Worm (Caenorhabditis elegans) whole organism, young adult: ENCODE data around the gene oac-14.

ENCODE experiments used
- C06A6.2 ChIP-seq: fragments of 200-800 bp; sonication (Bioruptor generic); conservative IDR thresholded peaks from 2 replicates; pipeline ENCODE4 v1.3.6; 2022; ENCODE audit warnings: missing genetic modification characterization, missing compliant biosample characterization
- F10E7.11 ChIP-seq: sonication (generic microtip); optimal IDR thresholded peaks from 2 replicates; lab custom pipeline; 2017; ENCODE audit warnings: mild to moderate bottlenecking, missing genetic modification characterization, moderate library complexity, missing compliant biosample characterization
- F33H1.4 ChIP-seq: fragments of 200-800 bp; sonication (Bioruptor generic); IDR thresholded peaks from 2 replicates; pipeline ENCODE4 v1.3.6; 2022; ENCODE audit warnings: missing genetic modification reagents, missing genetic modification characterization, missing compliant biosample characterization
- F57C9.4 ChIP-seq: sonication (generic microtip); optimal IDR thresholded peaks from 2 replicates; lab custom pipeline; 2017; ENCODE audit warnings: mild to moderate bottlenecking, missing genetic modification characterization, missing compliant biosample characterization
- K12H6.12 ChIP-seq: fragments of 200-800 bp; sonication (Bioruptor generic); optimal IDR thresholded peaks from 2 replicates; lab custom pipeline; 2018; ENCODE audit warnings: mild to moderate bottlenecking, missing genetic modification characterization, missing compliant biosample characterization
- T07F8.4 ChIP-seq: sonication (generic microtip); optimal IDR thresholded peaks from 2 replicates; lab custom pipeline; 2016; ENCODE audit warnings: mild to moderate bottlenecking, missing genetic modification characterization, moderate library complexity, missing compliant biosample characterization
- Y53G8AR.9 ChIP-seq: fragments of 200-800 bp; sonication (Bioruptor generic); conservative IDR thresholded peaks from 2 replicates; pipeline ENCODE4 v1.3.6; 2022; ENCODE audit warnings: missing genetic modification reagents, missing genetic modification characterization, missing compliant biosample characterization
- Y56A3A.18 ChIP-seq: fragments of 200-800 bp; sonication (Bioruptor generic); IDR thresholded peaks from 2 replicates; pipeline ENCODE4 v1.3.6; 2022; ENCODE audit warnings: missing genetic modification reagents, missing genetic modification characterization, missing compliant biosample characterization
- Y67H2A.10 ChIP-seq: fragments of 200-800 bp; sonication (Bioruptor generic); conservative IDR thresholded peaks from 2 replicates; pipeline ENCODE4 v1.3.6; 2022; ENCODE audit warnings: missing genetic modification reagents, missing genetic modification characterization, missing compliant biosample characterization
- akir-1 ChIP-seq: fragments of 200-800 bp; sonication (Bioruptor generic); optimal IDR thresholded peaks from 2 replicates; lab custom pipeline; 2018; ENCODE audit warnings: mild to moderate bottlenecking, missing genetic modification characterization, moderate library complexity, missing compliant biosample characterization
- aptf-3 ChIP-seq: fragments of 200-800 bp; sonication (Bioruptor generic); IDR thresholded peaks from 2 replicates; pipeline ENCODE4 v1.3.6; 2022; ENCODE audit warnings: missing genetic modification characterization, missing compliant biosample characterization
- ceh-91 ChIP-seq: fragments of 200-800 bp; sonication (Bioruptor generic); IDR thresholded peaks from 2 replicates; pipeline ENCODE4 v1.3.6; 2022; ENCODE audit warnings: missing genetic modification reagents, missing genetic modification characterization, missing compliant biosample characterization
- dpff-1 ChIP-seq: sonication (generic microtip); optimal IDR thresholded peaks from 2 replicates; lab custom pipeline; 2017; ENCODE audit warnings: mild to moderate bottlenecking, missing genetic modification characterization, missing compliant biosample characterization
- efl-1 ChIP-seq: fragments of 150-350 bp; optimal IDR thresholded peaks from 2 replicates; lab custom pipeline; 2014; ENCODE audit warnings: missing biosample characterization, missing genetic modification reagents, missing genetic modification characterization
- egl-18 ChIP-seq: fragments of 200-800 bp; sonication (Bioruptor generic); IDR thresholded peaks from 2 replicates; pipeline ENCODE4 v1.3.6; 2022; ENCODE audit warnings: missing genetic modification reagents, missing genetic modification characterization, missing compliant biosample characterization
- fkh-3 ChIP-seq: sonication (generic microtip); optimal IDR thresholded peaks from 2 replicates; lab custom pipeline; 2016; ENCODE audit warnings: mild to moderate bottlenecking, missing genetic modification characterization, missing compliant biosample characterization
- hmg-20 ChIP-seq: fragments of 200-800 bp; sonication (Bioruptor generic); IDR thresholded peaks from 2 replicates; pipeline ENCODE4 v1.3.6; 2022; ENCODE audit warnings: missing genetic modification reagents, missing genetic modification characterization, missing compliant biosample characterization
- lag-1 ChIP-seq: fragments of 200-800 bp; sonication (Bioruptor generic); IDR thresholded peaks from 2 replicates; pipeline ENCODE4 v1.3.6; 2022; ENCODE audit warnings: missing genetic modification reagents, missing genetic modification characterization, missing compliant biosample characterization
- let-607 ChIP-seq, 2 experiments: fragments of 200-800 bp in 1 of 2; sonication (Bioruptor generic) in 1 of 2; sonication (generic microtip) in 1 of 2; optimal IDR thresholded peaks; 2 replicates each; lab custom pipeline; 2016 to 2018; ENCODE audit warnings: mild to moderate bottlenecking in 2 of 2, missing compliant biosample characterization in 2 of 2, missing genetic modification characterization in 2 of 2, moderate library complexity in 2 of 2, missing genotype in 1 of 2
- lin-54 ChIP-seq: fragments of 200-800 bp; sonication (Bioruptor generic); optimal IDR thresholded peaks from 2 replicates; lab custom pipeline; 2018; ENCODE audit warnings: mild to moderate bottlenecking, missing genetic modification characterization, missing compliant biosample characterization
- madf-3 ChIP-seq: fragments of 200-800 bp; sonication (Bioruptor generic); IDR thresholded peaks from 2 replicates; pipeline ENCODE4 v1.3.6; 2022; ENCODE audit warnings: missing genetic modification reagents, missing genetic modification characterization, missing compliant biosample characterization
- mxl-1 ChIP-seq: sonication (generic microtip); optimal IDR thresholded peaks from 2 replicates; lab custom pipeline; 2016; ENCODE audit warnings: missing genetic modification characterization, missing compliant biosample characterization
- nfya-1 ChIP-seq: sonication (generic microtip); optimal IDR thresholded peaks from 2 replicates; lab custom pipeline; 2017; ENCODE audit warnings: antibody characterized with exemption, missing compliant biosample characterization, missing genetic modification characterization, borderline replicate concordance; ENCODE audit not compliant: insufficient read depth
- nfya-2 ChIP-seq: fragments of 200-800 bp; sonication (Bioruptor generic); IDR thresholded peaks from 2 replicates; pipeline ENCODE4 v1.3.6; 2022; ENCODE audit warnings: missing genetic modification reagents, missing genetic modification characterization, missing compliant biosample characterization
- nhr-179 ChIP-seq: sonication (generic microtip); optimal IDR thresholded peaks from 2 replicates; lab custom pipeline; 2016; ENCODE audit warnings: mild to moderate bottlenecking, missing genetic modification characterization, missing compliant biosample characterization
- nhr-90 ChIP-seq: sonication (generic microtip); optimal IDR thresholded peaks from 2 replicates; lab custom pipeline; 2016; ENCODE audit warnings: missing genotype, mild to moderate bottlenecking, missing genetic modification characterization, missing compliant biosample characterization
- pha-4 ChIP-seq: fragments of 150-350 bp; sonication (generic microtip); optimal IDR thresholded peaks from 2 replicates; lab custom pipeline; 2014; ENCODE audit warnings: missing biosample characterization, missing genetic modification reagents, missing genetic modification characterization
- rcor-1 ChIP-seq: fragments of 200-800 bp; sonication (Bioruptor generic); IDR thresholded peaks from 2 replicates; pipeline ENCODE4 v1.3.6; 2022; ENCODE audit warnings: missing genetic modification reagents, missing genetic modification characterization, missing compliant biosample characterization
- snpc-1.1 ChIP-seq: sonication (generic microtip); optimal IDR thresholded peaks from 2 replicates; lab custom pipeline; 2017; ENCODE audit warnings: missing genetic modification characterization, mild to moderate bottlenecking, missing compliant biosample characterization, antibody characterized with exemption, moderate library complexity, missing genotype, missing genetic modification reagents; ENCODE audit not compliant: insufficient read depth
- snpc-3.4 ChIP-seq: sonication (generic microtip); optimal IDR thresholded peaks from 2 replicates; lab custom pipeline; 2017; ENCODE audit warnings: missing genetic modification characterization, mild to moderate bottlenecking, missing compliant biosample characterization, antibody characterized with exemption, moderate library complexity, missing genotype, missing genetic modification reagents
- ztf-22 ChIP-seq: fragments of 200-800 bp; sonication (Bioruptor generic); optimal IDR thresholded peaks from 2 replicates; lab custom pipeline; 2018; ENCODE audit warnings: mild to moderate bottlenecking, missing genetic modification characterization, moderate library complexity, missing compliant biosample characterization
- ztf-26 ChIP-seq: sonication (generic microtip); optimal IDR thresholded peaks from 2 replicates; lab custom pipeline; 2017; ENCODE audit warnings: missing genetic modification characterization, missing compliant biosample characterization

Gene oac-14

DNA sequence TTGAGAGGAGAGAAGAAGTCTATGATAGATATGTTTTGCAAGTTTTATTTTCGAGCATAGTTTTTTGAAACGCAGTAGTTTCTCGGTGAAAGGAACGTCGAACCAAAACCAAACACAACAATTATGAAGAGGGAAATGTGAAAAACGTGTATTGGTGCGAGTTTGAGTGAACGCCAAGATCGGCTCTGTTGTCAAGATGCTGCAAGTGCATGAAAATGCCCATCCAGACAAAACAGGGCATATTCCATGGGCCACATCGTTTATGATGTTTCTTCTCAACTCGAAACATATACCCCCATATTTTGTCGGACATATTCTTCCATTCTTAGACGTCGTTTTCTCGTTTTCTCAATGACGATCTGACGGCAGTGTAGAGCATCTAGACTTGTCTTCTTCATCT is 18.8 kb downstream of the oac-14 start:
- TF ChIP-seq snpc-1.1 (tag; lab: Kevin White, UChicago) (no peak), pha-4 (tag; lab: Kevin White, UChicago) (no peak), Y56A3A.18 (no peak), ceh-91 (GFP tag; lab: Robert Waterston, UW) (no peak), nhr-90 (tag; lab: Kevin White, UChicago) (no peak), egl-18 (GFP tag; lab: Robert Waterston, UW) (no peak), ztf-26 (no peak), aptf-3 (GFP tag; lab: Robert Waterston, UW) (no peak), snpc-3.4 (tag; lab: Kevin White, UChicago) (no peak)

DNA sequence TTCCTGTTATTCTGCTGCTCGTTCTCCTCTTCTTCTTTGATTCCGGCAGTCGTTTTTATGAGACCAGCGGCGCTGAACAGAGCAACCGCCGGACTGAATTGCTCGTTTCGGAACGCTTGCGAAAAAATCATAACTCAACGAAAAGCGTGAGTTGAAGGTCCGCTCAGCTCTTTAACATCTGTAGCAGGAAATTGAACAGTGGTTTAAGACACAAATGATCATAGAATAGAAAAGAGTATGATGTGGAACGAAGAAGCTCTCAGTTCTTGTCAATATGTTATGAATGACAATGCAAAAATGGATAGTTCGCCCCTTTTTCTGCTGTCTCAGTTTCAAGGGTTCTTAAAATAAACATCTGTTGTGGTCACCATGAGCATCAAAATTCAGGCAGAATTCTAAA is 28.1 kb downstream of the oac-14 start:
- TF ChIP-seq fkh-3 (no peak), snpc-3.4 (tag; lab: Kevin White, UChicago) (no peak), K12H6.12 (tag; lab: Kevin White, UChicago) (no peak), C06A6.2 (GFP tag; lab: Robert Waterston, UW) (no peak), F57C9.4 (tag; lab: Kevin White, UChicago) (no peak), nfya-1 (no peak), efl-1 (GFP tag; lab: Kevin White, UChicago) (no peak), mxl-1 (no peak), F33H1.4 (GFP tag; lab: Robert Waterston, UW) (no peak), ztf-22 (GFP tag; lab: Kevin White, UChicago) (no peak), hmg-20 (GFP tag; lab: Robert Waterston, UW) (no peak), dpff-1 (tag; lab: Kevin White, UChicago) (no peak), Y67H2A.10 (GFP tag; lab: Robert Waterston, UW) (no peak), T07F8.4 (tag; lab: Kevin White, UChicago) (no peak), lin-54 (no peak), nfya-2 (GFP tag; lab: Robert Waterston, UW) (no peak)

DNA sequence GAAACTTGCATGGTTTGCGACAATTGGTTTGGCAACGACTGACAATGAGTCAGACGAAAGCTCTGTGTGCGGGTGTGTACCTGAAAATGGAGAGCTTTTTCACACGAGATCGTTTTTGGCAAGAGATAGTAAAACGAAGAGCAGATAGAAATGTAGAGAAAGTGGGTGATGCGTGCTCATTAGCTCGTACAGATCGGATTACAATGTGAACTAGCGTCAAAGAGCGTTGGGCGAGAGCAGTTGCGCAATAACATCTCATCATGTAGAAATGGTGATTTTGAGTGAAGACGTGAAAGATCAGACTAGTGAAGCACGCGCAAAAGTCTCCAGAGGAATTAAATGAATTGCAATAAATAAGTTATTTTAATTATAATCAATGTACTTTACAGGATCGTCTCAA is 46.7 kb downstream of the oac-14 start, which contains the start of gene flp-2:
TSS of gene flp-2 (minus strand) at position 101 of the 400 bp plus-strand sequence.
- no peak for TF ChIP-seq akir-1
- TF ChIP-seq lag-1 (GFP tag; lab: Robert Waterston, UW): no peak
- TF ChIP-seq let-607 (tag; optimal IDR thresholded peaks at IDR 0.05; lab: Kevin White, UChicago): no peak
- TF ChIP-seq snpc-1.1 (tag; lab: Kevin White, UChicago): no peak
- TF ChIP-seq Y53G8AR.9 (GFP tag; lab: Robert Waterston, UW): no peak
- TF ChIP-seq egl-18 (GFP tag; lab: Robert Waterston, UW): no peak
- TF ChIP-seq rcor-1 (GFP tag; lab: Robert Waterston, UW): no peak

DNA sequence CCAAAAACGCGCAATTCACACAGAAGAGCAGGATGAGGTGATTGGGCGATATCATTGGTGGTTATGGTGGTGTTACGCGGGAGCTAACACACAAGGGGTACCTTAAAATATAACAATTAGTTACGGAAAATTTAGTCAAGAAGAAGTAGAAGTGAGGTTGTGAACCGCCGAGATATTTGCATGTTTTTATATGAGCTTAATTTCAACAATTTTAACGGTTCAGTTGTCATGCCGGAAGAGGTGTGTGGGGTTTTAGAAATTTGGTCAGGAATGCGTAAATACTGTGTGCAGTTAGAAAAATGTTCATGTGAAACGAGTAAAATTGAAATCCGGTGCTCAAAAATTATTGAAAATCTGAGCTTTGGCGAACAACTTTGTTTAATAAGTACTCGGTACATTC is 48.9 kb downstream of the oac-14 start, which contains the start of gene flp-3:
TSS of gene flp-3 (minus strand) at position 101 of the 400 bp plus-strand sequence.
- TF ChIP-seq F10E7.11 (tag; lab: Kevin White, UChicago) (no peak), nhr-179 (no peak), ztf-22 (GFP tag; lab: Kevin White, UChicago) (no peak), akir-1 (no peak), madf-3 (GFP tag; lab: Robert Waterston, UW) (no peak)
